Worm (Caenorhabditis elegans): ENCODE results near the gene T19C9.8.

The T19C9.8 gene

ce11 chrV:17236345-17236744 lies 2.6 kb upstream of the T19C9.8 start, which contains the start of gene T19C9.10:
T19C9.10 (plus strand) TSS chrV:17236592.
- TF ChIP-seq tbx-37 (GFP tag; conservative IDR thresholded peaks at IDR 0.05) (no peak), hnd-1 (tag; optimal IDR thresholded peaks at IDR 0.05) (no peak), B0310.2 (tag; optimal IDR thresholded peaks at IDR 0.05) (no peak), aly-1 (tag; optimal IDR thresholded peaks at IDR 0.05) (no peak), flt-1 (GFP tag; IDR thresholded peaks at IDR 0.05) (no peak), ceh-36 (tag; optimal IDR thresholded peaks at IDR 0.05) (no peak), ets-7 (tag; optimal IDR thresholded peaks at IDR 0.05) (no peak), F13C5.2 (tag; optimal IDR thresholded peaks at IDR 0.05) (no peak), pes-1 (GFP tag; IDR thresholded peaks at IDR 0.05) (no peak), hmg-4 (GFP tag; optimal IDR thresholded peaks at IDR 0.05) (no peak), tbx-11 (GFP tag; IDR thresholded peaks at IDR 0.05) (no peak), ceh-13 (GFP tag; optimal IDR thresholded peaks at IDR 0.05) (no peak), sea-1 (GFP tag; conservative IDR thresholded peaks at IDR 0.05) (no peak)

ce11 chrV:17240579-17241277 lies 1.8 kb downstream of the T19C9.8 start:
- no peak for TF ChIP-seq hmg-4 (GFP tag; optimal IDR thresholded peaks at IDR 0.05)

ce11 chrV:17241278-17241661 lies 2.4 kb downstream of the T19C9.8 start:
- TF ChIP-seq ceh-36 (tag; optimal IDR thresholded peaks at IDR 0.05): no peak
- no peak for TF ChIP-seq tra-4 (tag; optimal IDR thresholded peaks at IDR 0.05)
- TF ChIP-seq pes-1 (GFP tag; IDR thresholded peaks at IDR 0.05): no peak
- no peak for TF ChIP-seq aly-1 (tag; optimal IDR thresholded peaks at IDR 0.05)
- TF ChIP-seq ets-7 (tag; optimal IDR thresholded peaks at IDR 0.05): no peak
- no peak for TF ChIP-seq hmg-4 (GFP tag; optimal IDR thresholded peaks at IDR 0.05)
- no peak for TF ChIP-seq sea-1 (GFP tag; conservative IDR thresholded peaks at IDR 0.05)
- no peak for TF ChIP-seq scrt-1 (GFP tag; IDR thresholded peaks at IDR 0.05)
- TF ChIP-seq tbx-37 (GFP tag; conservative IDR thresholded peaks at IDR 0.05): no peak
- no peak for TF ChIP-seq F13C5.2 (tag; optimal IDR thresholded peaks at IDR 0.05)
- no peak for TF ChIP-seq tbx-11 (GFP tag; IDR thresholded peaks at IDR 0.05)

ce11 chrV:17242552-17242951 lies 3.7 kb downstream of the T19C9.8 start, which contains the start of gene Y68A4B.3:
Y68A4B.3 (minus strand) TSS chrV:17242652.
- TF ChIP-seq flt-1 (GFP tag; IDR thresholded peaks at IDR 0.05): no peak
- no peak for TF ChIP-seq hmg-4 (GFP tag; optimal IDR thresholded peaks at IDR 0.05)
- no peak for TF ChIP-seq tra-4 (tag; optimal IDR thresholded peaks at IDR 0.05)
- no peak for TF ChIP-seq ets-7 (tag; optimal IDR thresholded peaks at IDR 0.05)
- no peak for TF ChIP-seq tbx-11 (GFP tag; IDR thresholded peaks at IDR 0.05)
- TF ChIP-seq hmbx-1 (tag; optimal IDR thresholded peaks at IDR 0.05): no peak
- TF ChIP-seq hnd-1 (tag; optimal IDR thresholded peaks at IDR 0.05): no peak
- TF ChIP-seq scrt-1 (GFP tag; IDR thresholded peaks at IDR 0.05): no peak

- TF ChIP-seq tbx-37 (GFP tag; conservative IDR thresholded peaks at IDR 0.05) (no peak), aly-1 (tag; optimal IDR thresholded peaks at IDR 0.05) (no peak), ets-7 (tag; optimal IDR thresholded peaks at IDR 0.05) (no peak), flt-1 (GFP tag; IDR thresholded peaks at IDR 0.05) (no peak), pes-1 (GFP tag; IDR thresholded peaks at IDR 0.05) (no peak), hmg-4 (GFP tag; optimal IDR thresholded peaks at IDR 0.05) (no peak)
These were observed 4.1 kb downstream of the T19C9.8 start for ce11 chrV:17243016-17243415.

ce11 chrV:17245406-17245805 lies 6.5 kb downstream of the T19C9.8 start, which contains the start of gene clec-242:
clec-242 (minus strand) TSS chrV:17245506.
- TF ChIP-seq ama-1 (optimal IDR thresholded peaks at IDR 0.05) (no peak), tra-4 (tag; optimal IDR thresholded peaks at IDR 0.05) (no peak), hmbx-1 (tag; optimal IDR thresholded peaks at IDR 0.05) (no peak), aly-1 (tag; optimal IDR thresholded peaks at IDR 0.05) (no peak), pes-1 (GFP tag; IDR thresholded peaks at IDR 0.05) (no peak), sea-1 (GFP tag; conservative IDR thresholded peaks at IDR 0.05) (no peak), scrt-1 (GFP tag; IDR thresholded peaks at IDR 0.05) (no peak), hnd-1 (tag; optimal IDR thresholded peaks at IDR 0.05) (no peak), F13C5.2 (tag; optimal IDR thresholded peaks at IDR 0.05) (no peak), hmg-4 (GFP tag; optimal IDR thresholded peaks at IDR 0.05) (no peak), tbx-11 (GFP tag; IDR thresholded peaks at IDR 0.05) (no peak), B0310.2 (tag; optimal IDR thresholded peaks at IDR 0.05) (no peak), ceh-36 (tag; optimal IDR thresholded peaks at IDR 0.05) (no peak)

ce11 chrV:17248915-17249314 lies 10.0 kb downstream of the T19C9.8 start, which contains the start of gene clec-243:
clec-243 (minus strand) TSS chrV:17249015.
- TF ChIP-seq tra-4 (tag; optimal IDR thresholded peaks at IDR 0.05): no peak
- no peak for TF ChIP-seq scrt-1 (GFP tag; IDR thresholded peaks at IDR 0.05)
- TF ChIP-seq tbx-11 (GFP tag; IDR thresholded peaks at IDR 0.05): no peak
- no peak for TF ChIP-seq ceh-36 (tag; optimal IDR thresholded peaks at IDR 0.05)
- TF ChIP-seq flt-1 (GFP tag; IDR thresholded peaks at IDR 0.05): no peak
- no peak for TF ChIP-seq ceh-13 (GFP tag; optimal IDR thresholded peaks at IDR 0.05)
- TF ChIP-seq tbx-37 (GFP tag; conservative IDR thresholded peaks at IDR 0.05): no peak
- no peak for TF ChIP-seq B0310.2 (tag; optimal IDR thresholded peaks at IDR 0.05)
- no peak for TF ChIP-seq ets-7 (tag; optimal IDR thresholded peaks at IDR 0.05)
- TF ChIP-seq aly-1 (tag; optimal IDR thresholded peaks at IDR 0.05): no peak
- no peak for TF ChIP-seq ama-1 (optimal IDR thresholded peaks at IDR 0.05)
- no peak for TF ChIP-seq sea-1 (GFP tag; conservative IDR thresholded peaks at IDR 0.05)
- TF ChIP-seq pes-1 (GFP tag; IDR thresholded peaks at IDR 0.05): no peak
- no peak for TF ChIP-seq hmg-4 (GFP tag; optimal IDR thresholded peaks at IDR 0.05)
- TF ChIP-seq F13C5.2 (tag; optimal IDR thresholded peaks at IDR 0.05): no peak
- TF ChIP-seq hnd-1 (tag; optimal IDR thresholded peaks at IDR 0.05): no peak

All from whole organism, early embryonic.